Fruit fly (Drosophila melanogaster): ENCODE measurements around the gene CG2310.

DNA sequence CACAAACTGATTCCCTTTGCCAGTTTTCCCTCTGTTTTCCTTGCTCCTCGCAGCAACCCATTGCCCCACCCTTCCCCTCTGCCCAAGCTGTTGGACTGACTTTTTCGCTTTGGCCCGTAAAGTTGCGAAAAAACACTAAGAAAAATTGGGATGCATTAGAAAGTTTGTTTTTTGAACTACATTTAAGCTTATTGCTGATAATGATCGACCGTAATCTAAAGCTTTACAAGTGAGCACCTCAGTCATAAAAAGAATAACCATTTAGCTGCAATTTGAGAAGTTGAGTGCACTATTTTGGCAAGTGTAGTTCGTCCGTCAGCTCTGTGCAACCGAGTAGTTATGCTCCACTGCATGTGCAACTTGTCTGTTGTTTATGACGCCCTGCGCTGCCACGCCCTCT is 43.0 kb downstream of the CG2310 start:
- TF ChIP-seq pita (GFP tag; optimal IDR thresholded peaks at IDR 0.05) = no peak
- TF ChIP-seq CTCF (GFP tag; optimal IDR thresholded peaks at IDR 0.05) = no peak
- no peak for TF ChIP-seq CG4404 (GFP tag; IDR thresholded peaks at IDR 0.05)
- TF ChIP-seq CG3163 (GFP tag; optimal IDR thresholded peaks at IDR 0.05) = no peak
- no peak for TF ChIP-seq fd96Cb (tag; optimal IDR thresholded peaks at IDR 0.05)
- TF ChIP-seq CG18011 (GFP tag; optimal IDR thresholded peaks at IDR 0.05) = no peak
- no peak for TF ChIP-seq GATAe (GFP tag; conservative IDR thresholded peaks at IDR 0.05)
- TF ChIP-seq CG17385 (GFP tag; optimal IDR thresholded peaks at IDR 0.05) = no peak
- no peak for TF ChIP-seq stc (GFP tag; IDR thresholded peaks at IDR 0.05)
- no peak for TF ChIP-seq zfh2 (GFP tag; optimal IDR thresholded peaks at IDR 0.05)
- TF ChIP-seq wor (GFP tag; IDR thresholded peaks at IDR 0.05) = no peak
